Worm (Caenorhabditis elegans): ENCODE measurements around the gene hrpa-1.
A peak's percentile ranks its signal among the peaks of the same experiment; 100 is the strongest.

DNA sequence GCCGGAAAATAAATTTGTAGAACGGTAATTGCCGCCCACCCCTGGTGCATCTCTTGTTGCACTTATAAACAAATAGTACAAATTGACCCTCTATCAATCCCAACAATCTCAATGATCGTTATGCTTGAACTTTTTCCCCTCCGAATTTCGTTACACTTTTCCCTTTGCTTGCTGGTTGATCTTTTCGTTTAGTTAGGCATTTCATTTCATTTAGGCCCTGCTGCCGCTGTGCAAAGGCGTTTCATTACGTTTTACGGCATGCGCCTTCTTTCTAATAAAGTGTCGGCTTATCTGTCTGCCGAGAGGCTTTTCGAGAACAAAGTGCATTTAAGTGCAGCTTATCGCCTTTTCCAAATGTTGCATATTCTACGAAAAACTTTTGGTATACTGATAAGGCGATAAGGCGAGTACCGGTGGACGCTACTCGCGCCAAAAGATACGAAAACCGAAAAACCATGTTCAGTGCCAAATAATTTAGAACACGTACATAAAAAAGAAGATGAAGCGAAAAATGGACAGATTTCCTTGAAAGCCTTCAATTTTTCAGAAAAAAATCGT, 27.9 kb downstream of the hrpa-1 start:
- TF ChIP-seq nhr-12 (tag; optimal IDR thresholded peaks at IDR 0.05) (no peak), aly-2 (tag; optimal IDR thresholded peaks at IDR 0.05) (no peak), elt-3 (tag; optimal IDR thresholded peaks at IDR 0.05) (no peak), lin-39 (tag; optimal IDR thresholded peaks at IDR 0.05) (no peak), nhr-28 (tag; optimal IDR thresholded peaks at IDR 0.05) (no peak), nfya-1 (tag; optimal IDR thresholded peaks at IDR 0.05; ENCODE audit: insufficient read depth) (no peak), egl-27 (tag; optimal IDR thresholded peaks at IDR 0.05) (no peak), unc-62 (GFP tag; optimal IDR thresholded peaks at IDR 0.05) (no peak), zag-1 (tag; optimal IDR thresholded peaks at IDR 0.05) (no peak), pqm-1 (tag; optimal IDR thresholded peaks at IDR 0.05) (peak; percentile 92)

All from whole organism, L3 larva.